Fruit fly (Drosophila melanogaster) whole organism, embryonic: ENCODE results near the gene Gr64b.

ENCODE experiments used
- Asciz ChIP-seq: fragments of 200-800 bp; sonication (Bioruptor generic); optimal IDR thresholded peaks from 2 replicates; lab custom pipeline; 2017; ENCODE audit warnings: missing biosample characterization, mild to moderate bottlenecking, missing genetic modification characterization, missing genetic modification reagents
- Atf6 ChIP-seq: fragments of 200-800 bp; sonication (Bioruptor generic); IDR thresholded peaks from 2 replicates; pipeline ENCODE4 v1.3.6; 2022; ENCODE audit warnings: missing biosample characterization, missing genetic modification characterization
- Awh ChIP-seq: fragments of 200-800 bp; sonication (Bioruptor generic); IDR thresholded peaks from 2 replicates; pipeline ENCODE4, ENCODE4 v1.3.6; 2022; ENCODE audit warnings: missing biosample characterization, missing genetic modification characterization
- Bdp1 ChIP-seq: fragments of 200-800 bp; sonication (Bioruptor generic); optimal IDR thresholded peaks from 3 replicates; lab custom pipeline; 2016; ENCODE audit warnings: missing biosample characterization, missing genetic modification characterization
- CG12942 ChIP-seq: fragments of 200-800 bp; sonication (Bioruptor generic); optimal IDR thresholded peaks from 3 replicates; lab custom pipeline; 2016; ENCODE audit warnings: missing biosample characterization, missing genetic modification characterization
- CG13123 ChIP-seq: fragments of 200-800 bp; sonication (Bioruptor generic); optimal IDR thresholded peaks from 2 replicates; lab custom pipeline; 2016; ENCODE audit warnings: missing biosample characterization, missing genetic modification characterization
- CG13287 ChIP-seq: fragments of 200-800 bp; sonication (Bioruptor generic); IDR thresholded peaks from 2 replicates; pipeline ENCODE4 v1.3.6; 2022; ENCODE audit warnings: missing biosample characterization, missing genetic modification characterization; ENCODE audit not compliant: partially characterized antibody
- CG13424 ChIP-seq: fragments of 200-800 bp; sonication (Bioruptor generic); optimal IDR thresholded peaks from 2 replicates; lab custom pipeline; 2019; ENCODE audit warnings: missing biosample characterization, mild to moderate bottlenecking, missing genetic modification characterization, moderate library complexity
- CG15011 ChIP-seq: fragments of 200-800 bp; sonication (Bioruptor generic); optimal IDR thresholded peaks from 3 replicates; lab custom pipeline; 2018; ENCODE audit warnings: missing biosample characterization, mild to moderate bottlenecking, missing genetic modification characterization
- CG15073 ChIP-seq: fragments of 200-800 bp; sonication (Bioruptor generic); optimal IDR thresholded peaks from 2 replicates; lab custom pipeline; 2016; ENCODE audit warnings: missing biosample characterization, missing genetic modification characterization
- CG15269 ChIP-seq: fragments of 200-800 bp; sonication (Bioruptor generic); optimal IDR thresholded peaks from 2 replicates; lab custom pipeline; 2018; ENCODE audit warnings: missing biosample characterization, mild to moderate bottlenecking, missing genetic modification characterization, moderate library complexity
- CG16863 ChIP-seq: fragments of 200-800 bp; sonication (Bioruptor generic); optimal IDR thresholded peaks from 3 replicates; lab custom pipeline; 2016; ENCODE audit warnings: missing biosample characterization, missing genetic modification characterization
- CG2129 ChIP-seq: fragments of 200-800 bp; sonication (Bioruptor generic); IDR thresholded peaks from 2 replicates; pipeline ENCODE4 v1.3.6; 2022; ENCODE audit warnings: missing biosample characterization, missing genetic modification characterization; ENCODE audit not compliant: partially characterized antibody
- CG2678 ChIP-seq: fragments of 200-800 bp; sonication (Bioruptor generic); optimal IDR thresholded peaks from 3 replicates; lab custom pipeline; 2019; ENCODE audit warnings: missing biosample characterization, mild to moderate bottlenecking, missing genetic modification characterization, moderate library complexity
- CG31224 ChIP-seq: fragments of 200-800 bp; sonication (Bioruptor generic); IDR thresholded peaks from 2 replicates; pipeline ENCODE4 v1.3.6; 2022; ENCODE audit warnings: missing biosample characterization, missing genetic modification characterization
- CG31441 ChIP-seq: fragments of 200-800 bp; sonication (Bioruptor generic); IDR thresholded peaks from 2 replicates; pipeline ENCODE4 v1.3.6; 2022; ENCODE audit warnings: missing biosample characterization, missing genetic modification characterization
- CG32767 ChIP-seq: fragments of 200-800 bp; sonication (Bioruptor generic); IDR thresholded peaks from 2 replicates; pipeline ENCODE4 v1.3.6; 2022; ENCODE audit warnings: missing biosample characterization, missing genetic modification characterization
- CG3281 ChIP-seq: fragments of 200-800 bp; sonication (Bioruptor generic); optimal IDR thresholded peaks from 3 replicates; lab custom pipeline; 2017; ENCODE audit warnings: missing biosample characterization, mild to moderate bottlenecking, missing genetic modification characterization
- CG43689 ChIP-seq: fragments of 200-800 bp; sonication (Bioruptor generic); IDR thresholded peaks from 2 replicates; pipeline ENCODE4 v1.3.6; 2022; ENCODE audit warnings: missing biosample characterization, missing genetic modification characterization
- CG5953 ChIP-seq: fragments of 200-800 bp; sonication (Bioruptor generic); IDR thresholded peaks from 2 replicates; pipeline ENCODE4 v1.3.6; 2022; ENCODE audit warnings: missing biosample characterization, missing genetic modification characterization
- CG6791 ChIP-seq: fragments of 200-800 bp; sonication (Bioruptor generic); IDR thresholded peaks from 3 replicates; pipeline ENCODE4 v1.3.6; 2022; ENCODE audit warnings: missing biosample characterization, missing genetic modification characterization; ENCODE audit not compliant: partially characterized antibody
- CG6854 ChIP-seq: fragments of 200-800 bp; sonication (Bioruptor generic); optimal IDR thresholded peaks from 3 replicates; lab custom pipeline; 2017; ENCODE audit warnings: missing biosample characterization, mild to moderate bottlenecking, missing genetic modification characterization
- CG7987 ChIP-seq: fragments of 200-800 bp; sonication (Bioruptor generic); optimal IDR thresholded peaks from 2 replicates; lab custom pipeline; 2018; ENCODE audit warnings: missing biosample characterization, mild to moderate bottlenecking, missing genetic modification characterization, moderate library complexity
- CG8089 ChIP-seq: fragments of 200-800 bp; sonication (Bioruptor generic); optimal IDR thresholded peaks from 3 replicates; lab custom pipeline; 2016; ENCODE audit warnings: missing biosample characterization, missing genetic modification characterization
- CG8290 ChIP-seq, 3 experiments: fragments of 200-800 bp; sonication (Bioruptor generic); optimal IDR thresholded peaks; 2 replicates each; lab custom pipeline; 2016 to 2019; ENCODE audit warnings: missing biosample characterization in 3 of 3, missing genetic modification characterization in 3 of 3, mild to moderate bottlenecking in 2 of 3, moderate library complexity in 1 of 3
- CG8924 ChIP-seq: fragments of 200-800 bp; optimal IDR thresholded peaks from 3 replicates; lab custom pipeline; 2019; ENCODE audit warnings: missing biosample characterization, mild to moderate bottlenecking, missing genetic modification characterization, moderate library complexity
- CG9727 ChIP-seq: fragments of 200-800 bp; sonication (Bioruptor generic); optimal IDR thresholded peaks from 3 replicates; lab custom pipeline; 2017; ENCODE audit warnings: missing biosample characterization, mild to moderate bottlenecking, missing genetic modification characterization
- Meics ChIP-seq: fragments of 200-800 bp; sonication (Bioruptor generic); optimal IDR thresholded peaks from 2 replicates; lab custom pipeline; 2017; ENCODE audit warnings: missing biosample characterization, mild to moderate bottlenecking, missing genetic modification characterization
- Neu2 ChIP-seq: fragments of 200-800 bp; sonication (Bioruptor generic); optimal IDR thresholded peaks from 3 replicates; lab custom pipeline; 2016; ENCODE audit warnings: missing biosample characterization, missing genetic modification characterization, borderline replicate concordance
- Side ChIP-seq: fragments of 200-800 bp; sonication (Bioruptor generic); optimal IDR thresholded peaks from 2 replicates; lab custom pipeline; 2016; ENCODE audit warnings: missing biosample characterization, missing genetic modification characterization
- Vsx1 ChIP-seq: fragments of 200-800 bp; sonication (Bioruptor generic); optimal IDR thresholded peaks from 2 replicates; lab custom pipeline; 2017; ENCODE audit warnings: missing biosample characterization, mild to moderate bottlenecking, missing genetic modification characterization, missing genetic modification reagents
- ato ChIP-seq: fragments of 200-800 bp; sonication (Bioruptor generic); IDR thresholded peaks from 2 replicates; pipeline ENCODE4 v1.3.6; 2022; ENCODE audit warnings: missing biosample characterization, missing genetic modification characterization; ENCODE audit not compliant: partially characterized antibody
- az2 ChIP-seq: fragments of 200-800 bp; sonication (Bioruptor generic); optimal IDR thresholded peaks from 3 replicates; lab custom pipeline; 2016; ENCODE audit warnings: missing biosample characterization, missing genetic modification characterization
- chn ChIP-seq: fragments of 200-800 bp; sonication (Bioruptor generic); optimal IDR thresholded peaks from 2 replicates; lab custom pipeline; 2016; ENCODE audit warnings: missing biosample characterization, missing genetic modification characterization
- gem ChIP-seq: fragments of 200-800 bp; sonication (Bioruptor generic); optimal IDR thresholded peaks from 2 replicates; lab custom pipeline; 2019; ENCODE audit warnings: missing biosample characterization, mild to moderate bottlenecking, missing genetic modification characterization, moderate library complexity
- gfzf ChIP-seq: fragments of 200-800 bp; sonication (Bioruptor generic); optimal IDR thresholded peaks from 2 replicates; lab custom pipeline; 2016; ENCODE audit warnings: missing biosample characterization, mild to moderate bottlenecking, missing genetic modification characterization, moderate library complexity
- ham ChIP-seq: fragments of 200-800 bp; sonication (Bioruptor generic); IDR thresholded peaks from 2 replicates; pipeline ENCODE4 v1.3.6; 2022; ENCODE audit warnings: missing biosample characterization, missing genetic modification characterization
- knrl ChIP-seq: fragments of 200-800 bp; sonication (Bioruptor generic); IDR thresholded peaks from 3 replicates; pipeline ENCODE4 v1.3.6; 2022; ENCODE audit warnings: missing biosample characterization, missing genetic modification characterization; ENCODE audit not compliant: partially characterized antibody
- lab ChIP-seq: fragments of 200-800 bp; sonication (Bioruptor generic); optimal IDR thresholded peaks from 3 replicates; lab custom pipeline; 2017; ENCODE audit warnings: missing biosample characterization, missing genetic modification characterization, mild to moderate bottlenecking, moderate library complexity, missing genetic modification reagents
- luna ChIP-seq: fragments of 200-800 bp; sonication (Bioruptor generic); optimal IDR thresholded peaks from 2 replicates; lab custom pipeline; 2016; ENCODE audit warnings: missing biosample characterization, missing genetic modification characterization
- mld ChIP-seq: fragments of 200-800 bp; sonication (Bioruptor generic); IDR thresholded peaks from 3 replicates; pipeline ENCODE4 v1.3.6; 2022; ENCODE audit warnings: missing biosample characterization, missing genetic modification characterization; ENCODE audit not compliant: partially characterized antibody
- oc ChIP-seq: fragments of 200-800 bp; sonication (Bioruptor generic); optimal IDR thresholded peaks from 2 replicates; lab custom pipeline; 2018; ENCODE audit warnings: missing biosample characterization, mild to moderate bottlenecking, missing genetic modification characterization, moderate library complexity
- pum ChIP-seq: fragments of 200-800 bp; sonication (Bioruptor generic); optimal IDR thresholded peaks from 2 replicates; lab custom pipeline; 2016; ENCODE audit warnings: missing biosample characterization, missing genetic modification characterization
- scrt ChIP-seq: fragments of 200-800 bp; sonication (Bioruptor generic); optimal IDR thresholded peaks from 2 replicates; lab custom pipeline; 2018; ENCODE audit warnings: missing biosample characterization, mild to moderate bottlenecking, missing genetic modification characterization, moderate library complexity
- so ChIP-seq: fragments of 200-800 bp; sonication (Bioruptor generic); IDR thresholded peaks from 3 replicates; pipeline ENCODE4 v1.3.6; 2022; ENCODE audit warnings: missing biosample characterization, missing genetic modification characterization
- tgo ChIP-seq: fragments of 200-800 bp; sonication (Bioruptor generic); IDR thresholded peaks from 3 replicates; pipeline ENCODE4 v1.3.6; 2022; ENCODE audit warnings: missing biosample characterization, missing genetic modification characterization
- tll ChIP-seq, 2 experiments: fragments of 200-800 bp in 1 of 2; fragments of >200 bp in 1 of 2; sonication (Bioruptor generic) in 1 of 2; optimal IDR thresholded peaks; 2 replicates each; lab custom pipeline; 2017 to 2019; ENCODE audit warnings: missing biosample characterization in 2 of 2, missing genetic modification characterization in 2 of 2, mild to moderate bottlenecking in 1 of 2, moderate library complexity in 1 of 2
- zf30C ChIP-seq: fragments of 200-800 bp; sonication (Bioruptor generic); optimal IDR thresholded peaks from 3 replicates; lab custom pipeline; 2018; ENCODE audit warnings: missing biosample characterization, mild to moderate bottlenecking, missing genetic modification characterization

Gene Gr64b

DNA sequence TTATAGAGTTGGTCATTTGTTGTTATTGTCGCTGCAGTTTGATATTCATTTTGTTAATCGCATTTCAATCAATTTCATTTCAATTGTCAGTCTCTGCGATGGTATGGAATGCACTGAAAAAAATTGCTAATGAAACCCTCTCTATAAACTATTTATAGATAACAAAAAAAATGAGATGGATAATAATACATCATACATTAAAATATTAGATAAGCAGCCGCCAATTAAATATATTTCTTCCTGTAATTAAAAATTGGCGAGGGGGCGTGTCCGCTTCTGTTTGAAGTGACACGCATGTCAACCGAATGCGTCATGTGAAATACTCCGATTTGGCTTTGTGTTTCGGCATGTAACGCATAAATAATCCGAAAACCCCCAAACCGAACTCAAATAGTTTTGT, 16.1 kb downstream of the Gr64b start (continued):
- TF ChIP-seq mld (no peak), Awh (no peak), tgo (GFP tag; lab: Robert Waterston, UW) (no peak), ato (no peak), CG2129 (no peak), CG13287 (no peak), CG31441 (peak; percentile 17; the same call in 1 of the 2 replicates), CG7987 (GFP tag; lab: Kevin White, UChicago) (no peak), lab (GFP tag; lab: Kevin White, UChicago) (no peak), az2 (GFP tag; lab: Kevin White, UChicago) (no peak), chn (GFP tag; lab: Kevin White, UChicago) (no peak), Asciz (peak; percentile 16), Neu2 (GFP tag; lab: Kevin White, UChicago) (no peak), zf30C (GFP tag; lab: Kevin White, UChicago) (no peak), CG3281 (GFP tag; lab: Kevin White, UChicago) (no peak), CG31224 (GFP tag; lab: Robert Waterston, UW) (no peak), CG6791 (no peak), CG16863 (GFP tag; lab: Kevin White, UChicago) (no peak), CG5953 (GFP tag; lab: Robert Waterston, UW) (no peak), tll (GFP tag; optimal IDR thresholded peaks at IDR 0.05; lab: Kevin White, UChicago) (no peak), knrl (no peak), ham (GFP tag; lab: Robert Waterston, UW) (no peak), luna (GFP tag; lab: Kevin White, UChicago) (no peak), CG12942 (no peak), scrt (no peak), CG15073 (GFP tag; lab: Kevin White, UChicago) (no peak), gem (tag; lab: Kevin White, UChicago) (peak; percentile 46), CG8924 (tag; lab: Kevin White, UChicago) (peak; percentile 7), CG8290 (GFP tag; optimal IDR thresholded peaks at IDR 0.05; lab: Kevin White, UChicago) (no peak), CG8290 (tag; optimal IDR thresholded peaks at IDR 0.05; lab: Kevin White, UChicago) (no peak), Atf6 (GFP tag; lab: Robert Waterston, UW) (no peak), Meics (GFP tag; lab: Kevin White, UChicago) (no peak), CG13123 (GFP tag; lab: Kevin White, UChicago) (no peak), pum (GFP tag; lab: Kevin White, UChicago) (no peak), oc (peak; percentile 16), CG43689 (GFP tag; lab: Robert Waterston, UW) (no peak), CG6854 (GFP tag; lab: Kevin White, UChicago) (no peak), so (no peak), CG13424 (tag; lab: Kevin White, UChicago) (peak; percentile 7), Bdp1 (no peak), CG32767 (GFP tag; lab: Robert Waterston, UW) (no peak), CG2678 (tag; lab: Kevin White, UChicago) (peak; percentile 29), Side (GFP tag; lab: Kevin White, UChicago) (no peak), CG15011 (no peak), gfzf (GFP tag; lab: Kevin White, UChicago) (no peak), CG15269 (tag; lab: Kevin White, UChicago) (peak; percentile 29), CG9727 (GFP tag; lab: Kevin White, UChicago) (no peak), CG8089 (GFP tag; lab: Kevin White, UChicago) (no peak), Vsx1 (no peak)
